Comparison of ENCODE assay signal across 2 fruit fly cellular contexts in genomic region chr3R:30163228-30163627, dm6.
TF ChIP-seq lines count a peak whose summit lies in the region.

No protein-coding gene starts in this region.

TF ChIP-seq in whole organism, prepupa, 60 proteins besides CTCF, POLR2A, EP300 and RAD21:
- TF ChIP-seq CG8119 (GFP tag; IDR thresholded peaks at IDR 0.05; lab: Robert Waterston, UW), result peak; percentile 58; the same call in 2 of the 3 replicates
- no peak for TF ChIP-seq fkh (GFP tag; optimal IDR thresholded peaks at IDR 0.05; lab: Kevin White, UChicago)
- peak; percentile 18 for TF ChIP-seq CG4318 (GFP tag; optimal IDR thresholded peaks at IDR 0.05; lab: Kevin White, UChicago)
- TF ChIP-seq CG8632 (GFP tag; optimal IDR thresholded peaks at IDR 0.05; lab: Kevin White, UChicago), result no peak
- TF ChIP-seq CG6808 (GFP tag; optimal IDR thresholded peaks at IDR 0.05; lab: Kevin White, UChicago), result no peak
- no peak for TF ChIP-seq CG6854 (GFP tag; optimal IDR thresholded peaks at IDR 0.05; lab: Kevin White, UChicago)
- no peak for TF ChIP-seq CG11902 (GFP tag; optimal IDR thresholded peaks at IDR 0.05; lab: Kevin White, UChicago)
- TF ChIP-seq svp (GFP tag; lab: Kevin White, UChicago), result no peak
- peak; percentile 70 for TF ChIP-seq Hr4 (GFP tag; optimal IDR thresholded peaks at IDR 0.05; lab: Kevin White, UChicago)
- TF ChIP-seq spab (GFP tag; optimal IDR thresholded peaks at IDR 0.05; lab: Kevin White, UChicago), result no peak
- no peak for TF ChIP-seq CG34406 (GFP tag; optimal IDR thresholded peaks at IDR 0.05; lab: Kevin White, UChicago)
- TF ChIP-seq Met (GFP tag; optimal IDR thresholded peaks at IDR 0.05; lab: Kevin White, UChicago), result no peak
- TF ChIP-seq Ets21C (GFP tag; optimal IDR thresholded peaks at IDR 0.05; lab: Kevin White, UChicago), result no peak
- no peak for TF ChIP-seq CG16779 (tag; optimal IDR thresholded peaks at IDR 0.05; lab: Kevin White, UChicago)
- no peak for TF ChIP-seq Eip93F (GFP tag; optimal IDR thresholded peaks at IDR 0.05; lab: Kevin White, UChicago)
- no peak for TF ChIP-seq Hr38 (GFP tag; optimal IDR thresholded peaks at IDR 0.05; lab: Kevin White, UChicago)
- TF ChIP-seq CG10631 (GFP tag; optimal IDR thresholded peaks at IDR 0.05; lab: Kevin White, UChicago), result no peak
- peak; percentile 52; the same call in 1 of the 3 replicates for TF ChIP-seq eg (GFP tag; IDR thresholded peaks at IDR 0.05; lab: Robert Waterston, UW)
- TF ChIP-seq pdm3 (GFP tag; optimal IDR thresholded peaks at IDR 0.05; lab: Kevin White, UChicago), result no peak
- no peak for TF ChIP-seq vri (GFP tag; optimal IDR thresholded peaks at IDR 0.05; lab: Kevin White, UChicago)
- TF ChIP-seq Ets96B (tag; optimal IDR thresholded peaks at IDR 0.05; lab: Kevin White, UChicago), result no peak
- TF ChIP-seq salr (GFP tag; optimal IDR thresholded peaks at IDR 0.05; lab: Kevin White, UChicago), result no peak
- TF ChIP-seq CG6163 (GFP tag; IDR thresholded peaks at IDR 0.05; lab: Robert Waterston, UW), result peak; percentile 26; the same call in 1 of the 3 replicates
- peak; percentile 34 for TF ChIP-seq CG6276 (GFP tag; optimal IDR thresholded peaks at IDR 0.05; lab: Kevin White, UChicago)
- TF ChIP-seq CG15336 (GFP tag; IDR thresholded peaks at IDR 0.05; lab: Robert Waterston, UW), result peak; percentile 65
- no peak for TF ChIP-seq CG11762 (GFP tag; optimal IDR thresholded peaks at IDR 0.05; lab: Kevin White, UChicago; ENCODE audit: insufficient read depth)
- TF ChIP-seq Blimp-1 (GFP tag; optimal IDR thresholded peaks at IDR 0.05; lab: Kevin White, UChicago), result no peak
- peak; percentile 74 for TF ChIP-seq CG32006 (GFP tag; optimal IDR thresholded peaks at IDR 0.05; lab: Kevin White, UChicago)
- no peak for TF ChIP-seq Sox15 (GFP tag; optimal IDR thresholded peaks at IDR 0.05; lab: Kevin White, UChicago)
- no peak for TF ChIP-seq Eip75B (GFP tag; optimal IDR thresholded peaks at IDR 0.05; lab: Kevin White, UChicago)
- TF ChIP-seq topi (GFP tag; optimal IDR thresholded peaks at IDR 0.05; lab: Kevin White, UChicago), result no peak
- TF ChIP-seq Smox (GFP tag; optimal IDR thresholded peaks at IDR 0.05; lab: Kevin White, UChicago), result no peak
- no peak for TF ChIP-seq CG7368 (GFP tag; optimal IDR thresholded peaks at IDR 0.05; lab: Kevin White, UChicago)
- peak; percentile 85 for TF ChIP-seq Eip78C (GFP tag; lab: Kevin White, UChicago)

TF ChIP-seq in whole organism, pupa, 21 proteins besides CTCF, POLR2A, EP300 and RAD21:
- TF ChIP-seq CG10348 (GFP tag; IDR thresholded peaks at IDR 0.05; lab: Robert Waterston, UW) (no peak), Ets98B (GFP tag; IDR thresholded peaks at IDR 0.05; lab: Robert Waterston, UW) (peak; percentile 32; the same call in 1 of the 2 replicates)
